Worm (Caenorhabditis elegans): ENCODE data around the gene F13C5.3.

- no peak for TF ChIP-seq C38D4.7 (GFP tag; optimal IDR thresholded peaks at IDR 0.05)
- TF ChIP-seq dmd-4 (tag; optimal IDR thresholded peaks at IDR 0.05; ENCODE audit: borderline replicate concordance) = no peak
- TF ChIP-seq nhr-11 (tag; optimal IDR thresholded peaks at IDR 0.05) = no peak
Measured at ce11 chrX:637588-637987, 38.2 kb upstream of the F13C5.3 start.

Measured in whole organism, late embryonic.